Fruit fly (Drosophila melanogaster): ENCODE results near the gene cwo.

DNA sequence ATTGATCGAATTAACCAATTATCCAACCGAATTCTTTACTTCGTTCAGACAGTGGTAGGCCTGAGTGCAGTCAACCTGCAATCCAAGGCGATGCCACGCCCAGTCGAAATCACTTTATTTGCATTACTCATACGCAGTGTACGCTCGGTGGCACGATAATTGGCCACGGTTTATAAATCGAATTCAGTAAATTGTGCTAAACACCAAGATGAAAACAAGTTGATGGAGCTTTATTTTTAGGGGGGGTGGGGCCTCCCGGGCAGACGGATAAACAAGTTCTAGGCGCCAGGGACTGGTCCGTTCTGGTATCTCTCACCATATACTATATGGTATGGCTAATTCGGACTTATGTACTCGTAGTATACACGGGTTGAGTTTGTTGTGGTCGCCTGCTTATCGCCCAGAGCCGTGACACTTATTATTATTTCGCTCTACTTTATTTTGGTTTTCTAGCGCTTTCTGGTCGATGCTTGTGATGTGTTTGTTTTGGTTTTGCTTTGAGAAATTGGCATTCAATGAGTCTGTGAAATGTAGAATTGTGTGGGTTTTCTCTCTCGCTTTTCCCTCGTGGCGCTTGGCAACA is 7.3 kb downstream of the cwo start:
- TF ChIP-seq pan (optimal IDR thresholded peaks at IDR 0.05) = no peak
- TF ChIP-seq Abd-B (GFP tag; optimal IDR thresholded peaks at IDR 0.05) = no peak

Data from whole organism, wandering third instar larva.